Worm (Caenorhabditis elegans) whole organism, L1 larva: ENCODE results near the gene T16D1.1.

Source experiments
- C04F5.9 ChIP-seq: sonication (generic microtip); optimal IDR thresholded peaks from 2 replicates; lab custom pipeline; 2016; ENCODE audit warnings: missing genetic modification characterization, missing compliant biosample characterization
- C16A3.4 ChIP-seq: fragments of 150-350 bp; optimal IDR thresholded peaks from 2 replicates; lab custom pipeline; 2014; ENCODE audit warnings: missing biosample characterization, missing genetic modification characterization
- F16B12.6 ChIP-seq: fragments of 150-350 bp; optimal IDR thresholded peaks from 2 replicates; lab custom pipeline; 2014; ENCODE audit warnings: missing biosample characterization, missing genetic modification characterization
- Y116A8C.19 ChIP-seq: sonication (generic microtip); optimal IDR thresholded peaks from 2 replicates; lab custom pipeline; 2016; ENCODE audit warnings: missing compliant biosample characterization, missing genetic modification characterization, borderline replicate concordance
- alr-1 ChIP-seq: fragments of 200-800 bp; sonication (Bioruptor generic); optimal IDR thresholded peaks from 2 replicates; lab custom pipeline; 2018; ENCODE audit warnings: borderline replicate concordance, mild to moderate bottlenecking, missing genetic modification characterization, missing compliant biosample characterization
- ceh-63 ChIP-seq: fragments of 200-800 bp; sonication (Bioruptor generic); optimal IDR thresholded peaks from 2 replicates; lab custom pipeline; 2018; ENCODE audit warnings: mild to moderate bottlenecking, missing genetic modification characterization, missing compliant biosample characterization
- ceh-82 ChIP-seq, 3 experiments: fragments of 150-350 bp in 1 of 3; sonication (generic microtip) in 2 of 3; optimal IDR thresholded peaks; 2 replicates each; lab custom pipeline; 2014 to 2017; ENCODE audit warnings: missing biosample characterization in 3 of 3, missing genetic modification characterization in 3 of 3
- dsc-1 ChIP-seq: sonication (generic microtip); optimal IDR thresholded peaks from 2 replicates; lab custom pipeline; 2016; ENCODE audit warnings: mild to moderate bottlenecking, missing genetic modification characterization, missing compliant biosample characterization
- efl-1 ChIP-seq, 4 experiments: fragments of 150-350 bp; optimal IDR thresholded peaks in 3 of 4; peaks in 1 of 4; 1 replicate in 1 of 4; 2 replicates in 3 of 4; lab custom pipeline; 2014; ENCODE audit warnings: missing biosample characterization in 2 of 4, missing genetic modification characterization in 2 of 4, missing genetic modification reagents in 2 of 4
- efl-3 ChIP-seq: fragments of 200-800 bp; sonication (Bioruptor generic); optimal IDR thresholded peaks from 2 replicates; lab custom pipeline; 2018; ENCODE audit warnings: mild to moderate bottlenecking, missing genetic modification characterization, missing compliant biosample characterization
- egl-27 ChIP-seq, 2 experiments: fragments of 150-350 bp in 1 of 2; sonication (generic microtip); optimal IDR thresholded peaks; 3 replicates each; lab custom pipeline; 2017 to 2018; ENCODE audit warnings: missing biosample characterization in 2 of 2, missing genetic modification characterization in 2 of 2, missing genetic modification reagents in 2 of 2
- ets-5 ChIP-seq: fragments of 200-800 bp; sonication (Bioruptor generic); IDR thresholded peaks from 2 replicates; pipeline ENCODE4 v1.3.6; 2022; ENCODE audit warnings: missing genetic modification characterization, missing compliant biosample characterization
- fkh-4 ChIP-seq: sonication (generic microtip); optimal IDR thresholded peaks from 2 replicates; lab custom pipeline; 2016; ENCODE audit warnings: missing compliant biosample characterization, missing genetic modification characterization, borderline replicate concordance
- irx-1 ChIP-seq: sonication (generic microtip); optimal IDR thresholded peaks from 2 replicates; lab custom pipeline; 2016; ENCODE audit warnings: missing genetic modification characterization, missing compliant biosample characterization
- lin-14 ChIP-seq: fragments of 200-800 bp; sonication (Bioruptor generic); optimal IDR thresholded peaks from 2 replicates; lab custom pipeline; 2018; ENCODE audit warnings: mild to moderate bottlenecking, missing genetic modification characterization, moderate library complexity, missing compliant biosample characterization
- lin-35 ChIP-seq, 2 experiments: fragments of 150-350 bp; optimal IDR thresholded peaks; 2 replicates each; lab custom pipeline; 2014; ENCODE audit warnings: missing biosample characterization in 2 of 2, missing genetic modification characterization in 2 of 2, missing genetic modification reagents in 2 of 2
- lir-3 ChIP-seq: sonication (generic microtip); optimal IDR thresholded peaks from 2 replicates; lab custom pipeline; 2016; ENCODE audit warnings: mild to moderate bottlenecking, missing genetic modification characterization, moderate library complexity, missing compliant biosample characterization; ENCODE audit not compliant: poor library complexity
- lsy-2 ChIP-seq, 2 experiments: fragments of 150-350 bp; optimal IDR thresholded peaks; 2 replicates each; lab custom pipeline; 2014; ENCODE audit warnings: missing biosample characterization in 2 of 2, missing genetic modification characterization in 2 of 2
- nhr-12 ChIP-seq: sonication (generic microtip); optimal IDR thresholded peaks from 2 replicates; lab custom pipeline; 2017; ENCODE audit warnings: missing biosample characterization, missing genetic modification characterization
- nhr-19 ChIP-seq: fragments of 200-800 bp; sonication (Bioruptor generic); conservative IDR thresholded peaks from 2 replicates; pipeline ENCODE4 v1.3.6; 2022; ENCODE audit warnings: missing genetic modification characterization, missing compliant biosample characterization
- nhr-71 ChIP-seq: sonication (generic microtip); optimal IDR thresholded peaks from 2 replicates; lab custom pipeline; 2016; ENCODE audit warnings: mild to moderate bottlenecking, missing genetic modification characterization, moderate library complexity, missing compliant biosample characterization
- nhr-76 ChIP-seq: sonication (generic microtip); optimal IDR thresholded peaks from 2 replicates; lab custom pipeline; 2017; ENCODE audit warnings: missing biosample characterization, missing genetic modification characterization
- nhr-90 ChIP-seq: sonication (generic microtip); optimal IDR thresholded peaks from 2 replicates; lab custom pipeline; 2016; ENCODE audit warnings: mild to moderate bottlenecking, missing genetic modification characterization, missing compliant biosample characterization; ENCODE audit not compliant: poor library complexity
- pqm-1 ChIP-seq: sonication (generic microtip); optimal IDR thresholded peaks from 3 replicates; lab custom pipeline; 2017; ENCODE audit warnings: missing biosample characterization, missing genetic modification characterization
- rnt-1 ChIP-seq: sonication (generic microtip); optimal IDR thresholded peaks from 2 replicates; lab custom pipeline; 2016; ENCODE audit warnings: mild to moderate bottlenecking, missing genetic modification characterization, moderate library complexity, missing compliant biosample characterization
- skn-1 ChIP-seq: fragments of 150-350 bp; optimal IDR thresholded peaks from 2 replicates; lab custom pipeline; 2014; ENCODE audit warnings: missing biosample characterization, missing genetic modification characterization
- snu-23 ChIP-seq: sonication (generic microtip); optimal IDR thresholded peaks from 2 replicates; lab custom pipeline; 2016; ENCODE audit warnings: missing genetic modification characterization, missing compliant biosample characterization
- sptf-1 ChIP-seq: fragments of 150-350 bp; optimal IDR thresholded peaks from 2 replicates; lab custom pipeline; 2014; ENCODE audit warnings: missing biosample characterization, missing genetic modification characterization
- swsn-7 ChIP-seq: sonication (generic microtip); optimal IDR thresholded peaks from 2 replicates; lab custom pipeline; 2016; ENCODE audit warnings: missing genetic modification characterization, missing compliant biosample characterization
- unc-130 ChIP-seq: fragments of 150-350 bp; optimal IDR thresholded peaks from 2 replicates; lab custom pipeline; 2017; ENCODE audit warnings: missing biosample characterization, missing genetic modification characterization, inconsistent platforms
- unc-98 ChIP-seq: fragments of 200-800 bp; sonication (Bioruptor generic); IDR thresholded peaks from 2 replicates; pipeline ENCODE4 v1.3.6; 2022; ENCODE audit warnings: missing genetic modification characterization, missing compliant biosample characterization
- vab-15 ChIP-seq: sonication (generic microtip); optimal IDR thresholded peaks from 2 replicates; lab custom pipeline; 2017; ENCODE audit warnings: missing genotype, mild to moderate bottlenecking, missing genetic modification characterization, missing compliant biosample characterization
- zip-4 ChIP-seq: fragments of 200-800 bp; sonication (Bioruptor generic); optimal IDR thresholded peaks from 2 replicates; lab custom pipeline; 2018; ENCODE audit warnings: mild to moderate bottlenecking, missing genetic modification characterization, moderate library complexity, missing compliant biosample characterization

T16D1.1 gene

ce11 chrII:5227768-5228167 is 13.7 kb downstream of the T16D1.1 start (continued):
- TF ChIP-seq nhr-71 (tag; lab: Kevin White, UChicago) (peak; percentile 53), efl-3 (GFP tag; lab: Kevin White, UChicago) (no peak), swsn-7 (peak; percentile 18), ceh-82 (tag; optimal IDR thresholded peaks at IDR 0.05; lab: Kevin White, UChicago) (no peak), snu-23 (GFP tag; lab: Kevin White, UChicago) (peak; percentile 42), nhr-12 (tag; lab: Kevin White, UChicago) (no peak), ets-5 (no peak), lin-35 (GFP tag; optimal IDR thresholded peaks at IDR 0.05; lab: Kevin White, UChicago) (peak in 1 of 2 experiments; percentile 36)

DNA sequence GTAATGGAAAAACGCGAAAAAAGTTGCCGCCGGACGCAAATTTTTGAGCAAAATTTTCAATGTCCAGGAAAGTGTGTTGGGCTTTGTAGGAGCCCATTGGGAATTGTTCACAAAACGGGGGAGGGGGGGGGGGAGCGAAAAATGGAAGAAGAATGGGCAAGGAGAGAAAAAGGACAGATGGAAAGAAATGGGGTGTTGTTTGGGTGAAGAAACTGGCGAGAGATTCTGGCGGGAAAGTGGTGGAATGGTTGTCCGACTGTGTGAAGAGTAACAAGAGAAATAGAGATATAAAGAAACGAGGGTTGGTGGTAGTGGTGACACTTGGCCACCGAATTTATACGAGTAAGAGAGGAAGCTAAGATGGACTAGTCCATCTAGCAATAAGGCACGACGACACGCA is 15.2 kb downstream of the T16D1.1 start:
- TF ChIP-seq rnt-1 (tag; lab: Kevin White, UChicago) = peak; percentile 13
- peak in 1 of 2 experiments; percentile 21 for TF ChIP-seq efl-1 (optimal IDR thresholded peaks at IDR 0.05; lab: Kevin White, UChicago)
- no peak for TF ChIP-seq efl-1 (GFP tag; optimal IDR thresholded peaks at IDR 0.05 in 1 of 2; lab: Kevin White, UChicago)
- no peak for TF ChIP-seq skn-1
- no peak for TF ChIP-seq vab-15 (tag; lab: Kevin White, UChicago)
- no peak for TF ChIP-seq C16A3.4 (tag; lab: Kevin White, UChicago)
- TF ChIP-seq fkh-4 (tag; lab: Kevin White, UChicago) = no peak
- no peak for TF ChIP-seq dsc-1 (tag; lab: Kevin White, UChicago)
- no peak for TF ChIP-seq C04F5.9 (tag; lab: Kevin White, UChicago)
- TF ChIP-seq zip-4 = no peak
- TF ChIP-seq lin-14 (GFP tag; lab: Kevin White, UChicago) = peak; percentile 66
- no peak for TF ChIP-seq snu-23 (GFP tag; lab: Kevin White, UChicago)
- no peak for TF ChIP-seq ceh-63
- TF ChIP-seq, all 84 proteins: peak for 3

ce11 chrII:5225284-5225683 is 16.2 kb downstream of the T16D1.1 start, which contains the start of gene dsh-1:
Gene dsh-1, minus strand, starts transcription at chrII:5225384.
- TF ChIP-seq C04F5.9 (tag; lab: Kevin White, UChicago) = no peak
- peak; percentile 68 for TF ChIP-seq F16B12.6
- peak in 1 of 2 experiments; percentile 2 for TF ChIP-seq lin-35 (GFP tag; optimal IDR thresholded peaks at IDR 0.05; lab: Kevin White, UChicago)

ce11 chrII:5222830-5223229 is 18.6 kb downstream of the T16D1.1 start:
- TF ChIP-seq nhr-71 (tag; lab: Kevin White, UChicago) = peak; percentile 41
- no peak for TF ChIP-seq alr-1 (tag; lab: Kevin White, UChicago)
- peak; percentile 1 for TF ChIP-seq snu-23 (GFP tag; lab: Kevin White, UChicago)
- TF ChIP-seq dsc-1 (tag; lab: Kevin White, UChicago) = peak; percentile 32
- no peak for TF ChIP-seq efl-1 (optimal IDR thresholded peaks at IDR 0.05; lab: Kevin White, UChicago)
- TF ChIP-seq efl-1 (GFP tag; optimal IDR thresholded peaks at IDR 0.05 in 1 of 2; lab: Kevin White, UChicago) = no peak
- peak; percentile 5 for TF ChIP-seq lin-14 (GFP tag; lab: Kevin White, UChicago)
- TF ChIP-seq lsy-2 (tag; optimal IDR thresholded peaks at IDR 0.05; lab: Kevin White, UChicago) = peak in 1 of 2 experiments; percentile 1
- TF ChIP-seq rnt-1 (tag; lab: Kevin White, UChicago) = peak; percentile 72

ce11 chrII:5220648-5221047 is 20.8 kb downstream of the T16D1.1 start:
- TF ChIP-seq C16A3.4 (tag; lab: Kevin White, UChicago) = peak; percentile 2
- no peak for TF ChIP-seq sptf-1
- no peak for TF ChIP-seq nhr-19
- no peak for TF ChIP-seq unc-98 (GFP tag; lab: Robert Waterston, UW)
- TF ChIP-seq rnt-1 (tag; lab: Kevin White, UChicago) = peak; percentile 65
- TF ChIP-seq pqm-1 (tag; lab: Kevin White, UChicago) = no peak
- no peak for TF ChIP-seq nhr-90 (tag; lab: Kevin White, UChicago)
- peak; percentile 36 for TF ChIP-seq nhr-71 (tag; lab: Kevin White, UChicago)
- no peak for TF ChIP-seq lir-3
- TF ChIP-seq egl-27 (tag; optimal IDR thresholded peaks at IDR 0.05; lab: Kevin White, UChicago) = no peak
- no peak for TF ChIP-seq irx-1
- no peak for TF ChIP-seq zip-4
- no peak for TF ChIP-seq C04F5.9 (tag; lab: Kevin White, UChicago)
- no peak for TF ChIP-seq alr-1 (tag; lab: Kevin White, UChicago)
- TF ChIP-seq snu-23 (GFP tag; lab: Kevin White, UChicago) = peak; percentile 16
- TF ChIP-seq dsc-1 (tag; lab: Kevin White, UChicago) = peak; percentile 96
- no peak for TF ChIP-seq Y116A8C.19 (tag; lab: Kevin White, UChicago)
- TF ChIP-seq nhr-76 (tag; lab: Kevin White, UChicago) = no peak
- TF ChIP-seq fkh-4 (tag; lab: Kevin White, UChicago) = peak; percentile 73
- TF ChIP-seq nhr-12 (tag; lab: Kevin White, UChicago) = no peak
- peak in 1 of 2 experiments; percentile 19 for TF ChIP-seq lsy-2 (tag; optimal IDR thresholded peaks at IDR 0.05; lab: Kevin White, UChicago)
- peak; percentile 16 for TF ChIP-seq unc-130 (tag; lab: Kevin White, UChicago)
